Worm (Caenorhabditis elegans): ENCODE data around the gene pad-2.

pad-2 gene

DNA sequence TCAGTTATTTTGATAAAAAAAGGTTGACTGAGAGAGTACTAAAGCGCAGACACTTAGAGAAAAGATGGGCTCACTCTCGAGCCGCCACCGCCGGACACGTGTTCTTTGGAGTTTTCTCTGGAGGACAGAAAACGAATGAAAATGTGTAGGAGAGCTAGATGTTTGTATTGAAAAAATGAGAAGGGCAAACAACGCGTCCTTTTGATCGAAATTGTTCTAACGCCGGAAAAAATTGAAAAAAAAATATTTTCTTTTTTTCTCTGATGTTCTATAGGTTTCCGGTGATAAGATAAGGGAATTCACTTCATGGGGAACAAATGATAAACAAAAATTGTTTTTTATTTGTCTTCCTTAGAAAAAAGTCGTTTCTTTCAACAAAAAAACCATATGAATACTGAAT is 50.9 kb downstream of the pad-2 start:
- TF ChIP-seq ama-1 (optimal IDR thresholded peaks at IDR 0.05) (peak; percentile 9), ama-1 (GFP tag; optimal IDR thresholded peaks at IDR 0.05) (no peak), K12H6.12 (tag; optimal IDR thresholded peaks at IDR 0.05) (no peak), cebp-1 (GFP tag; IDR thresholded peaks at IDR 0.05) (no peak), cebp-1 (tag; optimal IDR thresholded peaks at IDR 0.05) (peak; percentile 49), F23B12.7 (tag; optimal IDR thresholded peaks at IDR 0.05; ENCODE audit: insufficient read depth) (peak; percentile 41), hmg-20 (GFP tag; IDR thresholded peaks at IDR 0.05) (no peak), snpc-3.4 (tag; optimal IDR thresholded peaks at IDR 0.05) (no peak), C06A6.2 (GFP tag; conservative IDR thresholded peaks at IDR 0.05) (no peak), nhr-80 (tag; optimal IDR thresholded peaks at IDR 0.05) (peak; percentile 56), F37B4.10 (GFP tag; IDR thresholded peaks at IDR 0.05) (no peak), let-607 (tag; optimal IDR thresholded peaks at IDR 0.05) (peak in 1 of 2 experiments; percentile 35), lin-40 (tag; optimal IDR thresholded peaks at IDR 0.05) (no peak), ztf-18 (tag; optimal IDR thresholded peaks at IDR 0.05) (peak; percentile 29)

DNA sequence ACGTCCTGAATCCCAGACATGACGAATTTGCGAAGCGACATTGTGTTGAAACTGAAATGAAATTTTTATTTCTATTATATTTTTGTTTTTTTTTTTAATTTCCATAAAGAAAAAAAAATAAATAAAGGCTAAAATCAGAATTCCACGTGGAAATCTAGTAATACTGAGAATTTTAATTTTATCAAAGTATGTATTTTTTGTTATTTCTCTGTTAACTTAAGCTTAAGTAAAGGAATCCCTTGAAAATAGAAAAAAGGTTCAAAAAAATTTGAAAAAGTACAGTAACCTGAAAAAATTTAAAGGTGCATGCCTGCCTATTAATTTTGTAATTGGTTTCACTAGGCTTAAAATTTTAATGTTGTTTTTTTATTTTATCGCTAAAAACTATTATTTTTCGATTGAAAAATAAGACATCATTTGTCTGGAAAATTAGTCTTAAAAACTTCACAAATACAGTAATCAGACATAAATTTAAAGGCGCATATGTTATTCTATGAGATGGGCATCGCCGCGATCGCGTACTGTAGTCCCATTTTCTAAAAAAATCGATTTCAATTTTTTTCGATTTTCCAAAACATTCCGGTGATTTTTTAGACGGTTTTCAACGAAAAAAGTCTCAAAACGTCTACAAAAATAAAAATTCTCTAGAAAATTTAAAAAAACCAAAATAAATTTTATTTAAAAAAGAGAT is 51.6 kb downstream of the pad-2 start, which contains the start of gene nex-2:
Gene nex-2, minus strand, starts transcription at position 51 of the 691 bp plus-strand sequence.
- peak; percentile 71 for TF ChIP-seq xnd-1 (tag; optimal IDR thresholded peaks at IDR 0.05)
- peak; percentile 89 for TF ChIP-seq madf-6 (GFP tag; IDR thresholded peaks at IDR 0.05)
- no peak for TF ChIP-seq unc-62 (GFP tag; optimal IDR thresholded peaks at IDR 0.05)
- peak; percentile 90 for TF ChIP-seq lsl-1 (GFP tag; optimal IDR thresholded peaks at IDR 0.05)
- peak; percentile 67 for TF ChIP-seq F33H1.4 (GFP tag; IDR thresholded peaks at IDR 0.05)
- TF ChIP-seq D2030.7 (GFP tag; IDR thresholded peaks at IDR 0.05): 0 out of 2 replicates have a peak, but pooled peaks have one; percentile 36
- peak; percentile 0 for TF ChIP-seq ztf-18 (tag; optimal IDR thresholded peaks at IDR 0.05)
- no peak for TF ChIP-seq dpff-1 (tag; optimal IDR thresholded peaks at IDR 0.05)
- no peak for TF ChIP-seq akir-1 (GFP tag; optimal IDR thresholded peaks at IDR 0.05)
- TF ChIP-seq madf-8 (GFP tag; conservative IDR thresholded peaks at IDR 0.05): peak; percentile 83

All from whole organism, young adult.